Fruit fly (Drosophila melanogaster) whole organism, wandering third instar larva: ENCODE measurements around the gene CG12016.

ENCODE experiments used
- Abd-B ChIP-seq: fragments of >200 bp; optimal IDR thresholded peaks from 2 replicates; lab custom pipeline; 2017; ENCODE audit warnings: missing biosample characterization, missing genetic modification characterization
- CG32264 ChIP-seq: fragments of 200-800 bp; sonication (Bioruptor generic); optimal IDR thresholded peaks from 2 replicates; lab custom pipeline; 2016; ENCODE audit warnings: missing biosample characterization, missing genetic modification characterization
- CG9705 ChIP-seq: fragments of 200-800 bp; sonication (Bioruptor generic); optimal IDR thresholded peaks from 2 replicates; lab custom pipeline; 2018; ENCODE audit warnings: missing biosample characterization, mild to moderate bottlenecking, missing genetic modification characterization
- CrebA ChIP-seq: fragments of 200-800 bp; sonication (Bioruptor generic); optimal IDR thresholded peaks from 2 replicates; lab custom pipeline; 2016; ENCODE audit warnings: missing biosample characterization, mild to moderate bottlenecking, missing genetic modification characterization, borderline replicate concordance
- Dfd ChIP-seq: fragments of >200 bp; optimal IDR thresholded peaks from 2 replicates; lab custom pipeline; 2017; ENCODE audit warnings: missing biosample characterization, missing genetic modification characterization
- Dif ChIP-seq: fragments of 200-275, 200-300 bp; sonication (Bioruptor generic); optimal IDR thresholded peaks from 2 replicates; lab custom pipeline; 2018; ENCODE audit warnings: missing biosample characterization, missing genetic modification characterization; ENCODE audit not compliant: partially characterized antibody
- GATAd ChIP-seq: sonication (Bioruptor generic); optimal IDR thresholded peaks from 2 replicates; lab custom pipeline; 2016; ENCODE audit warnings: missing biosample characterization, missing genetic modification characterization
- HLH106 ChIP-seq: fragments of 200-800 bp; optimal IDR thresholded peaks from 3 replicates; lab custom pipeline; 2019; ENCODE audit warnings: missing biosample characterization, mild to moderate bottlenecking, missing genetic modification characterization, moderate library complexity
- Hnf4 ChIP-seq: fragments of 200-800 bp; sonication (Bioruptor generic); optimal IDR thresholded peaks from 2 replicates; lab custom pipeline; 2016; ENCODE audit warnings: missing biosample characterization, mild to moderate bottlenecking, missing genetic modification characterization
- Hr78 ChIP-seq: fragments of >200 bp; optimal IDR thresholded peaks from 2 replicates; lab custom pipeline; 2017; ENCODE audit warnings: missing biosample characterization, missing genetic modification characterization
- Hr83 ChIP-seq: fragments of 200-300 bp; sonication (Bioruptor generic); optimal IDR thresholded peaks from 2 replicates; lab custom pipeline; 2016; ENCODE audit warnings: missing biosample characterization, mild to moderate bottlenecking, missing genetic modification characterization, moderate library complexity; ENCODE audit not compliant: poor library complexity, severe bottlenecking
- Jra ChIP-seq: sonication (Bioruptor generic); optimal IDR thresholded peaks from 2 replicates; lab custom pipeline; 2016; ENCODE audit warnings: missing biosample characterization, missing genetic modification characterization
- Mio ChIP-seq: sonication (Bioruptor generic); optimal IDR thresholded peaks from 2 replicates; lab custom pipeline; 2016; ENCODE audit warnings: missing biosample characterization, missing genetic modification characterization
- Myc ChIP-seq: fragments of >200 bp; optimal IDR thresholded peaks from 2 replicates; lab custom pipeline; 2017
- N ChIP-seq: fragments of >200 bp; optimal IDR thresholded peaks from 2 replicates; lab custom pipeline; 2018; ENCODE audit warnings: missing biosample characterization, missing external identifiers, missing genetic modification characterization
- OdsH ChIP-seq: fragments of 200-800 bp; sonication (Bioruptor generic); optimal IDR thresholded peaks from 2 replicates; lab custom pipeline; 2016; ENCODE audit warnings: missing biosample characterization, mild to moderate bottlenecking, missing genetic modification characterization
- Rel ChIP-seq, 2 experiments: fragments of 200-800 bp; sonication (Bioruptor generic) in 1 of 2; optimal IDR thresholded peaks; 2 replicates in 1 of 2; 3 replicates in 1 of 2; lab custom pipeline; 2016 to 2019; ENCODE audit warnings: mild to moderate bottlenecking in 2 of 2, missing biosample characterization in 2 of 2, missing genetic modification characterization in 2 of 2, moderate library complexity in 1 of 2
- Sp1 ChIP-seq: fragments of 200-800 bp; sonication (Bioruptor generic); optimal IDR thresholded peaks from 3 replicates; lab custom pipeline; 2019; ENCODE audit warnings: missing biosample characterization, mild to moderate bottlenecking, missing genetic modification characterization, moderate library complexity
- Vsx2 ChIP-seq: fragments of 200-300, 225-300 bp; sonication (Bioruptor generic); optimal IDR thresholded peaks from 2 replicates; lab custom pipeline; 2018; ENCODE audit warnings: missing biosample characterization, missing genetic modification characterization; ENCODE audit not compliant: partially characterized antibody
- br ChIP-seq: fragments of 200-800 bp; sonication (Bioruptor generic); optimal IDR thresholded peaks from 2 replicates; lab custom pipeline; 2016; ENCODE audit warnings: missing biosample characterization, missing genetic modification characterization
- brk ChIP-seq: fragments of 200-800 bp; sonication (Bioruptor generic); optimal IDR thresholded peaks from 2 replicates; lab custom pipeline; 2016; ENCODE audit warnings: missing biosample characterization, mild to moderate bottlenecking, missing genetic modification characterization
- dl ChIP-seq, 2 experiments: fragments of 175-275, 200-275 bp in 1 of 2; fragments of 200-275 bp in 1 of 2; sonication (Bioruptor generic); optimal IDR thresholded peaks; lab custom pipeline; 2018; ENCODE audit warnings: mild to moderate bottlenecking in 2 of 2, missing biosample characterization in 2 of 2, missing genetic modification characterization in 2 of 2, moderate library complexity in 2 of 2; ENCODE audit not compliant: partially characterized antibody in 2 of 2, insufficient read depth in 1 of 2
- dmrt93B ChIP-seq: fragments of 200-800 bp; sonication (Bioruptor generic); optimal IDR thresholded peaks from 2 replicates; lab custom pipeline; 2018; ENCODE audit warnings: missing biosample characterization, mild to moderate bottlenecking, missing genetic modification characterization
- dsf ChIP-seq: sonication (Bioruptor generic); optimal IDR thresholded peaks from 2 replicates; lab custom pipeline; 2016; ENCODE audit warnings: missing biosample characterization, missing genetic modification characterization, borderline replicate concordance
- ey ChIP-seq: fragments of 200-800 bp; sonication (Bioruptor generic); optimal IDR thresholded peaks from 2 replicates; lab custom pipeline; 2016; ENCODE audit warnings: missing biosample characterization, missing genetic modification characterization
- foxo ChIP-seq, 2 experiments: fragments of 200-800 bp; sonication (Bioruptor generic); optimal IDR thresholded peaks; 2 replicates in 1 of 2; 3 replicates in 1 of 2; lab custom pipeline; 2016 to 2017; ENCODE audit warnings: missing biosample characterization in 2 of 2, missing genetic modification characterization in 2 of 2
- fru ChIP-seq: fragments of 200-800 bp; sonication (Bioruptor generic); optimal IDR thresholded peaks from 3 replicates; lab custom pipeline; 2016; ENCODE audit warnings: missing biosample characterization, mild to moderate bottlenecking, missing genetic modification characterization
- h ChIP-seq: fragments of 200-800 bp; sonication (Bioruptor generic); optimal IDR thresholded peaks from 3 replicates; lab custom pipeline; 2016; ENCODE audit warnings: missing biosample characterization, mild to moderate bottlenecking, missing genetic modification characterization
- jim ChIP-seq: fragments of 175-275, 200-325 bp; sonication (Bioruptor generic); optimal IDR thresholded peaks from 2 replicates; lab custom pipeline; 2016; ENCODE audit warnings: missing biosample characterization, mild to moderate bottlenecking, missing genetic modification characterization
- lola ChIP-seq: fragments of >200 bp; optimal IDR thresholded peaks from 2 replicates; lab custom pipeline; 2017; ENCODE audit warnings: missing biosample characterization, missing genetic modification characterization
- pan ChIP-seq: fragments of >200 bp; optimal IDR thresholded peaks from 2 replicates; lab custom pipeline; 2017
- psq ChIP-seq: fragments of 200-800 bp; sonication (Bioruptor generic); optimal IDR thresholded peaks from 3 replicates; lab custom pipeline; 2017; ENCODE audit warnings: missing biosample characterization, mild to moderate bottlenecking, missing genetic modification characterization, moderate library complexity
- rgr ChIP-seq: fragments of 200-800 bp; sonication (Bioruptor generic); optimal IDR thresholded peaks from 3 replicates; lab custom pipeline; 2016; ENCODE audit warnings: missing biosample characterization, mild to moderate bottlenecking, missing genetic modification characterization
- sage ChIP-seq: fragments of 200-800 bp; sonication (Bioruptor generic); optimal IDR thresholded peaks from 2 replicates; lab custom pipeline; 2016; ENCODE audit warnings: missing biosample characterization, mild to moderate bottlenecking, missing genetic modification characterization
- sv ChIP-seq: fragments of 200-800 bp; sonication (Bioruptor generic); optimal IDR thresholded peaks from 3 replicates; lab custom pipeline; 2016; ENCODE audit warnings: missing biosample characterization, missing genetic modification characterization
- tai ChIP-seq: sonication (Bioruptor generic); optimal IDR thresholded peaks from 2 replicates; lab custom pipeline; 2016; ENCODE audit warnings: missing biosample characterization, missing genetic modification characterization
- usp ChIP-seq: fragments of >200 bp; optimal IDR thresholded peaks from 2 replicates; lab custom pipeline; 2017; ENCODE audit warnings: missing biosample characterization, missing genetic modification characterization
- woc ChIP-seq: sonication (Bioruptor generic); optimal IDR thresholded peaks from 2 replicates; lab custom pipeline; 2016; ENCODE audit warnings: missing biosample characterization, mild to moderate bottlenecking, missing genetic modification characterization

Gene CG12016

dm6 chr3L:3288414-3288813 lies 30.9 kb upstream of the CG12016 start:
- TF ChIP-seq Abd-B (GFP tag; lab: Kevin White, UChicago): no peak
- TF ChIP-seq psq: no peak
- no peak for TF ChIP-seq CrebA (GFP tag; lab: Kevin White, UChicago)
- no peak for TF ChIP-seq pan (lab: Kevin White, UChicago)
- peak in 1 of 2 experiments; percentile 4 for TF ChIP-seq foxo (GFP tag; optimal IDR thresholded peaks at IDR 0.05; lab: Kevin White, UChicago)
- no peak for TF ChIP-seq lola (GFP tag; lab: Kevin White, UChicago)
- TF ChIP-seq Rel (GFP tag; optimal IDR thresholded peaks at IDR 0.05; lab: Kevin White, UChicago): no peak
- TF ChIP-seq Rel (tag; optimal IDR thresholded peaks at IDR 0.05; lab: Kevin White, UChicago): no peak
- TF ChIP-seq usp (GFP tag; lab: Kevin White, UChicago): no peak
- no peak for TF ChIP-seq Sp1 (GFP tag; lab: Kevin White, UChicago)
- TF ChIP-seq CG9705: no peak
- no peak for TF ChIP-seq jim (GFP tag; lab: Kevin White, UChicago)
- TF ChIP-seq h: no peak
- no peak for TF ChIP-seq Hr78 (GFP tag; lab: Kevin White, UChicago)
- peak; percentile 8 for TF ChIP-seq Myc (lab: Kevin White, UChicago)
- TF ChIP-seq woc: no peak
- no peak for TF ChIP-seq dl (GFP tag; optimal IDR thresholded peaks at IDR 0.05; lab: Kevin White, UChicago; ENCODE audit: insufficient read depth in 1 of 2, partially characterized antibody in 2 of 2)
- peak; percentile 9 for TF ChIP-seq HLH106

DNA sequence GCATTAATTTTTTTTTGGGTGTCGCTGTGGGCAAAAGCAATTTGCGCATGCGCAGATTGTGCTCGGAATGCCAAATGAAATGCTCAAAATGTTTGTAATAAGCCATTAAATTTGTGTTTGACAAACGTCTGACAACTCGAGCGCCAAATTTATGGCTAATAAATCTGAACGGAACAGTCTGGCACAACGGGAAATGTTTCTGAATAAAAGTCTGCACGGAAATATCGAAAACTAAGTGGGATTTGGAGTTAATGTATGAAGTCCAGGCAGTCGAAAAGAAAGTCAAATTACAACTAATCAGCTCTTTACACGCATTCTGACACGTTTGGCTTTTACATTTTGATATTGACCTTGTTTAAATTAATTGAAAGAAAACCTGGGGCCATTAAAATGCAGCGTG lies 28.2 kb upstream of the CG12016 start, which contains the start of gene CG12009:
CG12009 (plus strand) TSS at position 301 of the 400 bp plus-strand sequence.
- no peak for TF ChIP-seq fru (GFP tag; lab: Kevin White, UChicago)
- TF ChIP-seq h: no peak
- TF ChIP-seq Hr78 (GFP tag; lab: Kevin White, UChicago): no peak
- TF ChIP-seq OdsH (GFP tag; lab: Kevin White, UChicago): no peak
- TF ChIP-seq Dif (GFP tag; lab: Kevin White, UChicago): no peak
- TF ChIP-seq brk (GFP tag; lab: Kevin White, UChicago): no peak
- no peak for TF ChIP-seq Sp1 (GFP tag; lab: Kevin White, UChicago)
- no peak for TF ChIP-seq HLH106
- no peak for TF ChIP-seq Hr83 (GFP tag; lab: Kevin White, UChicago)
- no peak for TF ChIP-seq Mio
- no peak for TF ChIP-seq ey (GFP tag; lab: Kevin White, UChicago)
- no peak for TF ChIP-seq Vsx2
- no peak for TF ChIP-seq Jra

DNA sequence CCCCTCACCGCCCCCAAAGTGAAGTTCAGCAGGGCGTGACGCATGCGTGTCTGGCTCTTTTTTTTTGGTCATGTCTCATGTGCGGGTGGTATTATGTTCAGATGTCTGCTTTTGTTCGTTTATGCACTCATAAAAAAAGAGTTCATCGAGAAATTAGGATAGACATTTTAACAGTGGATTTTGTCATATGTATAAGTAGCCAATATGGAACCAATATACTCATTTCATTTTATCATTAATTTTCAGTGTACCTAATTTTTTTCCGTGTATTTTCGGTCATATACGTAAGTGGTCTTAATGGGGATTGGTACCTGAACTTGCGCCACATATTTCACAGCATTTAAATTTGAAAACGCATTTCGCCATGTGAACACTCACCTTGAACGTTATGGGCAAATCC lies 19.0 kb upstream of the CG12016 start:
- peak; percentile 42 for TF ChIP-seq CG32264
- no peak for TF ChIP-seq GATAd (GFP tag; lab: Kevin White, UChicago)
- TF ChIP-seq fru (GFP tag; lab: Kevin White, UChicago): peak; percentile 31
- no peak for TF ChIP-seq Dif (GFP tag; lab: Kevin White, UChicago)
- no peak for TF ChIP-seq Vsx2
- TF ChIP-seq ey (GFP tag; lab: Kevin White, UChicago): peak; percentile 50
- TF ChIP-seq CrebA (GFP tag; lab: Kevin White, UChicago): no peak
- peak; percentile 17 for TF ChIP-seq sage
- TF ChIP-seq Hr78 (GFP tag; lab: Kevin White, UChicago): no peak
- TF ChIP-seq foxo (GFP tag; optimal IDR thresholded peaks at IDR 0.05; lab: Kevin White, UChicago): peak in 1 of 2 experiments; percentile 48
- peak; percentile 47 for TF ChIP-seq Sp1 (GFP tag; lab: Kevin White, UChicago)
- peak; percentile 25 for TF ChIP-seq sv (GFP tag; lab: Kevin White, UChicago)
- TF ChIP-seq Jra: no peak
- TF ChIP-seq tai (GFP tag; lab: Kevin White, UChicago): no peak
- no peak for TF ChIP-seq Hnf4 (GFP tag; lab: Kevin White, UChicago)
- TF ChIP-seq Dfd (GFP tag; lab: Kevin White, UChicago): no peak
- peak; percentile 63 for TF ChIP-seq HLH106
- TF ChIP-seq Mio: no peak
- TF ChIP-seq lola (GFP tag; lab: Kevin White, UChicago): no peak
- TF ChIP-seq usp (GFP tag; lab: Kevin White, UChicago): no peak
- TF ChIP-seq br (GFP tag; lab: Kevin White, UChicago): peak; percentile 41
- TF ChIP-seq rgr: no peak
- TF ChIP-seq Abd-B (GFP tag; lab: Kevin White, UChicago): no peak
- no peak for TF ChIP-seq Myc (lab: Kevin White, UChicago)
- no peak for TF ChIP-seq jim (GFP tag; lab: Kevin White, UChicago)
- no peak for TF ChIP-seq Rel (GFP tag; optimal IDR thresholded peaks at IDR 0.05; lab: Kevin White, UChicago)
- no peak for TF ChIP-seq Rel (tag; optimal IDR thresholded peaks at IDR 0.05; lab: Kevin White, UChicago)
- TF ChIP-seq CG9705: no peak
- TF ChIP-seq pan (lab: Kevin White, UChicago): no peak
- TF ChIP-seq brk (GFP tag; lab: Kevin White, UChicago): no peak
- no peak for TF ChIP-seq dl (GFP tag; optimal IDR thresholded peaks at IDR 0.05; lab: Kevin White, UChicago; ENCODE audit: insufficient read depth in 1 of 2, partially characterized antibody in 2 of 2)
- peak; percentile 52 for TF ChIP-seq woc
- peak; percentile 49 for TF ChIP-seq OdsH (GFP tag; lab: Kevin White, UChicago)
- TF ChIP-seq h: peak; percentile 83
- no peak for TF ChIP-seq Hr83 (GFP tag; lab: Kevin White, UChicago)
- peak; percentile 38 for TF ChIP-seq dmrt93B (GFP tag; lab: Kevin White, UChicago)
- TF ChIP-seq dsf (GFP tag; lab: Kevin White, UChicago): no peak
- TF ChIP-seq N (GFP tag; lab: Kevin White, UChicago): no peak
- TF ChIP-seq psq: peak; percentile 20
